Worm (Caenorhabditis elegans) whole organism, mixed stage, embryonic: Measurements from ENCODE around the gene W02G9.3.

Source experiments
- ceh-43 ChIP-seq: fragments of 200-800 bp; sonication (Bioruptor generic); optimal IDR thresholded peaks from 2 replicates; lab custom pipeline; 2018; ENCODE audit warnings: mild to moderate bottlenecking, missing genetic modification characterization, moderate library complexity, missing compliant biosample characterization
- elt-1 ChIP-seq: sonication (generic microtip); optimal IDR thresholded peaks from 2 replicates; lab custom pipeline; 2017; ENCODE audit warnings: missing genetic modification characterization, mild to moderate bottlenecking, missing compliant biosample characterization, antibody characterized with exemption, moderate library complexity, borderline replicate concordance; ENCODE audit not compliant: insufficient read depth
- elt-3 ChIP-seq: fragments of 150-350 bp; optimal IDR thresholded peaks from 2 replicates; lab custom pipeline; 2014; ENCODE audit warnings: missing biosample characterization, missing genetic modification characterization
- lsy-2 ChIP-seq: fragments of 150-350 bp; optimal IDR thresholded peaks from 2 replicates; lab custom pipeline; 2014; ENCODE audit warnings: missing biosample characterization, missing genetic modification characterization
- nhr-12 ChIP-seq: fragments of 150-350 bp; optimal IDR thresholded peaks from 2 replicates; lab custom pipeline; 2014; ENCODE audit warnings: missing biosample characterization, missing genetic modification characterization
- nhr-28 ChIP-seq: fragments of 150-350 bp; optimal IDR thresholded peaks from 2 replicates; lab custom pipeline; 2014; ENCODE audit warnings: missing biosample characterization, missing genetic modification characterization
- snpc-4 ChIP-seq: fragments of 150-350 bp; optimal IDR thresholded peaks from 2 replicates; lab custom pipeline; 2014; ENCODE audit warnings: missing biosample characterization, missing genetic modification characterization
- unc-62 ChIP-seq: fragments of 150-350 bp; optimal IDR thresholded peaks from 2 replicates; lab custom pipeline; 2014; ENCODE audit warnings: missing biosample characterization, missing genetic modification reagents, missing genetic modification characterization

DNA sequence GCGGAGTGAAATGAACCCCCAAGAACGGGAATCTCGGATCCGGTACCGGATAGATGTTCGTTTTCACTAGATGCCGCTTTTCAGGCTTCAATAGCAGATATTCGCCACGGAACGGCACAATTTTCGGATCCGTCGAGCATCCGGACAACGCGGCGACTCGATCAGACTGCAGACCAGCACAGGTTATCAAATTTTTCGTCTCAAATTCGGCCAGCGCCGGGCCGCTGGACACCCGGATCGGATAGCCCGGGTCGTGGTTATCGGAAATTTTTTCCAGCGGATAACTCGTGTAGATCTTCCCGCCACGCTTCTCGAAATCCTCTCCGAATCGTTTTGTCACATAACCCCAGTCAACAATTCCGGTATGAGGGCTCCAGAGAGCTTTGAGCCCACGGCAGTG lies 17.7 kb downstream of the W02G9.3 start:
- TF ChIP-seq nhr-12 (tag; lab: Kevin White, UChicago), result no peak
- no peak for TF ChIP-seq elt-3 (tag; lab: Kevin White, UChicago)
- no peak for TF ChIP-seq unc-62
- no peak for TF ChIP-seq lsy-2 (tag; lab: Kevin White, UChicago)
- TF ChIP-seq snpc-4 (tag; lab: Kevin White, UChicago), result no peak
- TF ChIP-seq elt-1, result no peak
- no peak for TF ChIP-seq nhr-28
- TF ChIP-seq ceh-43 (GFP tag; lab: Kevin White, UChicago), result no peak
